Worm (Caenorhabditis elegans): ENCODE data around the gene nhr-248.

DNA sequence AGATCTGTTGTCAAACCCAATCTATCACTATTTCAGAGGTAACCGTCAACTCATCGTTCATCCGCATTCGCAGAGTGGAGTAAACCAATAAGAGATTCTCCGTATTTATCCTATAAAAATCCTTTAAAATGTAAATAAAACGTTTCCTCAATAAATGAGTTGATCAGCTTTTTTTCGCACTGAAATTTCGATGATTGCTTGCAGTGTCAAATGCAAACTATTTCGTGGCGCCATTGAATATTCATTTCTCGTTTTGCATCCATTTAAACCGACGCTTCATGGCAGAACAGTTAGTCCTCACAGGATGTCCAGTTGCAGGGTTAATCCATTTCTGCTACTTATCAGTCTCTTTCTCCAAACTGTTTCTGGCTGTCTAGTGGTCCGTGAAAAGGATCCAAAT lies 42.8 kb downstream of the nhr-248 start, which contains the start of gene F28B1.9:
- TF ChIP-seq ceh-83 (GFP tag; optimal IDR thresholded peaks at IDR 0.05) (no peak), lin-13 (tag; optimal IDR thresholded peaks at IDR 0.05) (no peak), unc-39 (tag; optimal IDR thresholded peaks at IDR 0.05) (no peak), bed-3 (GFP tag; optimal IDR thresholded peaks at IDR 0.05) (no peak), ztf-11 (tag; optimal IDR thresholded peaks at IDR 0.05) (no peak), mep-1 (tag; optimal IDR thresholded peaks at IDR 0.05) (no peak), lsy-2 (tag; optimal IDR thresholded peaks at IDR 0.05) (no peak), unc-62 (GFP tag; optimal IDR thresholded peaks at IDR 0.05) (no peak), elt-1 (tag; optimal IDR thresholded peaks at IDR 0.05; ENCODE audit: borderline replicate concordance, insufficient read depth) (no peak), snpc-4 (tag; optimal IDR thresholded peaks at IDR 0.05) (no peak), nhr-12 (tag; optimal IDR thresholded peaks at IDR 0.05) (no peak), cnd-1 (tag; optimal IDR thresholded peaks at IDR 0.05) (no peak), tbx-8 (GFP tag; optimal IDR thresholded peaks at IDR 0.05) (no peak)
